Worm (Caenorhabditis elegans) whole organism, L1 larva: ENCODE results near the gene F13B6.1.
A peak's percentile ranks its signal among the peaks of the same experiment; 100 is the strongest.

ENCODE experiments used
- C16A3.4 ChIP-seq: fragments of 150-350 bp; optimal IDR thresholded peaks from 2 replicates; lab custom pipeline; 2014; ENCODE audit warnings: missing biosample characterization, missing genetic modification characterization
- aha-1 ChIP-seq: fragments of 150-350 bp; optimal IDR thresholded peaks from 2 replicates; lab custom pipeline; 2014; ENCODE audit warnings: missing biosample characterization, missing genetic modification characterization
- alr-1 ChIP-seq: fragments of 200-800 bp; sonication (Bioruptor generic); optimal IDR thresholded peaks from 2 replicates; lab custom pipeline; 2018; ENCODE audit warnings: borderline replicate concordance, mild to moderate bottlenecking, missing genetic modification characterization, missing compliant biosample characterization
- aly-2 ChIP-seq: fragments of 150-350 bp; optimal IDR thresholded peaks from 2 replicates; lab custom pipeline; 2014; ENCODE audit warnings: missing biosample characterization, missing genetic modification characterization
- ceh-82 ChIP-seq, 3 experiments: fragments of 150-350 bp in 1 of 3; sonication (generic microtip) in 2 of 3; optimal IDR thresholded peaks; 2 replicates each; lab custom pipeline; 2014 to 2017; ENCODE audit warnings: missing biosample characterization in 3 of 3, missing genetic modification characterization in 3 of 3
- ces-1 ChIP-seq: fragments of 150-350 bp; optimal IDR thresholded peaks from 2 replicates; lab custom pipeline; 2014; ENCODE audit warnings: missing biosample characterization, missing genetic modification reagents, missing genetic modification characterization
- dpl-1 ChIP-seq, 3 experiments: fragments of 150-350 bp in 2 of 3; sonication (generic microtip) in 1 of 3; optimal IDR thresholded peaks; 2 replicates each; lab custom pipeline; 2014 to 2017; ENCODE audit warnings: missing biosample characterization in 3 of 3, missing genetic modification characterization in 3 of 3, missing genetic modification reagents in 3 of 3
- dsc-1 ChIP-seq: sonication (generic microtip); optimal IDR thresholded peaks from 2 replicates; lab custom pipeline; 2016; ENCODE audit warnings: mild to moderate bottlenecking, missing genetic modification characterization, missing compliant biosample characterization
- efl-1 ChIP-seq, 4 experiments: fragments of 150-350 bp; optimal IDR thresholded peaks in 3 of 4; peaks in 1 of 4; 1 replicate in 1 of 4; 2 replicates in 3 of 4; lab custom pipeline; 2014; ENCODE audit warnings: missing biosample characterization in 2 of 4, missing genetic modification characterization in 2 of 4, missing genetic modification reagents in 2 of 4
- efl-3 ChIP-seq: fragments of 200-800 bp; sonication (Bioruptor generic); optimal IDR thresholded peaks from 2 replicates; lab custom pipeline; 2018; ENCODE audit warnings: mild to moderate bottlenecking, missing genetic modification characterization, missing compliant biosample characterization
- egl-13 ChIP-seq: sonication (generic microtip); optimal IDR thresholded peaks from 2 replicates; lab custom pipeline; 2016; ENCODE audit warnings: missing genotype, missing genetic modification reagents, missing genetic modification characterization, missing compliant biosample characterization
- egl-27 ChIP-seq, 2 experiments: fragments of 150-350 bp in 1 of 2; sonication (generic microtip); optimal IDR thresholded peaks; 3 replicates each; lab custom pipeline; 2017 to 2018; ENCODE audit warnings: missing biosample characterization in 2 of 2, missing genetic modification characterization in 2 of 2, missing genetic modification reagents in 2 of 2
- elt-3 ChIP-seq, 6 experiments: fragments of 150-350 bp in 1 of 6; sonication (generic microtip); optimal IDR thresholded peaks; 2 replicates each; lab custom pipeline; 2017 to 2018; ENCODE audit warnings: missing biosample characterization in 6 of 6, missing genetic modification characterization in 6 of 6, inconsistent platforms in 1 of 6
- ets-5 ChIP-seq: fragments of 200-800 bp; sonication (Bioruptor generic); IDR thresholded peaks from 2 replicates; pipeline ENCODE4 v1.3.6; 2022; ENCODE audit warnings: missing genetic modification characterization, missing compliant biosample characterization
- fkh-10 ChIP-seq: sonication (generic microtip); optimal IDR thresholded peaks from 2 replicates; lab custom pipeline; 2017; ENCODE audit warnings: missing biosample characterization, missing genetic modification reagents, missing genetic modification characterization
- fkh-4 ChIP-seq: sonication (generic microtip); optimal IDR thresholded peaks from 2 replicates; lab custom pipeline; 2016; ENCODE audit warnings: missing compliant biosample characterization, missing genetic modification characterization, borderline replicate concordance
- grh-1 ChIP-seq: fragments of 200-800 bp; sonication (Bioruptor generic); IDR thresholded peaks from 2 replicates; pipeline ENCODE4 v1.3.6; 2022; ENCODE audit warnings: missing genetic modification reagents, missing genetic modification characterization, missing compliant biosample characterization
- hlh-17 ChIP-seq: fragments of 200-800 bp; sonication (Bioruptor generic); optimal IDR thresholded peaks from 2 replicates; lab custom pipeline; 2018; ENCODE audit warnings: missing genetic modification characterization, mild to moderate bottlenecking, missing compliant biosample characterization, moderate library complexity, borderline replicate concordance
- hlh-4 ChIP-seq: sonication (generic microtip); optimal IDR thresholded peaks from 2 replicates; lab custom pipeline; 2016; ENCODE audit warnings: mild to moderate bottlenecking, missing genetic modification characterization, missing compliant biosample characterization
- irx-1 ChIP-seq: sonication (generic microtip); optimal IDR thresholded peaks from 2 replicates; lab custom pipeline; 2016; ENCODE audit warnings: missing genetic modification characterization, missing compliant biosample characterization
- isw-1 ChIP-seq: fragments of 200-800 bp; sonication (Bioruptor generic); IDR thresholded peaks from 2 replicates; pipeline ENCODE4 v1.3.6; 2022; ENCODE audit warnings: missing genetic modification characterization, missing compliant biosample characterization
- lin-13 ChIP-seq: fragments of 150-350 bp; optimal IDR thresholded peaks from 2 replicates; lab custom pipeline; 2014; ENCODE audit warnings: missing biosample characterization, missing genetic modification reagents, missing genetic modification characterization
- lin-14 ChIP-seq: fragments of 200-800 bp; sonication (Bioruptor generic); optimal IDR thresholded peaks from 2 replicates; lab custom pipeline; 2018; ENCODE audit warnings: mild to moderate bottlenecking, missing genetic modification characterization, moderate library complexity, missing compliant biosample characterization
- lin-15B ChIP-seq: fragments of 150-350 bp; sonication (generic microtip); optimal IDR thresholded peaks from 3 replicates; lab custom pipeline; 2014; ENCODE audit warnings: missing biosample characterization, missing genetic modification characterization
- lin-35 ChIP-seq, 2 experiments: fragments of 150-350 bp; optimal IDR thresholded peaks; 2 replicates each; lab custom pipeline; 2014; ENCODE audit warnings: missing biosample characterization in 2 of 2, missing genetic modification characterization in 2 of 2, missing genetic modification reagents in 2 of 2
- lin-39 ChIP-seq: fragments of 150-350 bp; optimal IDR thresholded peaks from 2 replicates; lab custom pipeline; 2014; ENCODE audit warnings: missing biosample characterization, missing genetic modification reagents, missing genetic modification characterization
- mef-2 ChIP-seq: fragments of 150-350 bp; optimal IDR thresholded peaks from 2 replicates; lab custom pipeline; 2014; ENCODE audit warnings: missing biosample characterization, missing genetic modification characterization
- mep-1 ChIP-seq: fragments of 150-350 bp; optimal IDR thresholded peaks from 2 replicates; lab custom pipeline; 2014; ENCODE audit warnings: missing biosample characterization, missing genetic modification characterization
- nhr-12 ChIP-seq: sonication (generic microtip); optimal IDR thresholded peaks from 2 replicates; lab custom pipeline; 2017; ENCODE audit warnings: missing biosample characterization, missing genetic modification characterization
- nhr-237 ChIP-seq: fragments of 150-350 bp; optimal IDR thresholded peaks from 2 replicates; lab custom pipeline; 2014; ENCODE audit warnings: missing biosample characterization, missing genetic modification characterization
- nhr-47 ChIP-seq: sonication (generic microtip); optimal IDR thresholded peaks from 2 replicates; lab custom pipeline; 2016; ENCODE audit warnings: mild to moderate bottlenecking, missing genetic modification characterization, moderate library complexity, missing compliant biosample characterization
- nhr-71 ChIP-seq: sonication (generic microtip); optimal IDR thresholded peaks from 2 replicates; lab custom pipeline; 2016; ENCODE audit warnings: mild to moderate bottlenecking, missing genetic modification characterization, moderate library complexity, missing compliant biosample characterization
- nhr-76 ChIP-seq: sonication (generic microtip); optimal IDR thresholded peaks from 2 replicates; lab custom pipeline; 2017; ENCODE audit warnings: missing biosample characterization, missing genetic modification characterization
- nhr-85 ChIP-seq: sonication (generic microtip); peaks from one replicate; lab custom pipeline; 2016; ENCODE audit warnings: missing genetic modification characterization, inconsistent platforms, missing compliant biosample characterization
- nhr-90 ChIP-seq: sonication (generic microtip); optimal IDR thresholded peaks from 2 replicates; lab custom pipeline; 2016; ENCODE audit warnings: mild to moderate bottlenecking, missing genetic modification characterization, missing compliant biosample characterization; ENCODE audit not compliant: poor library complexity
- pax-3 ChIP-seq: fragments of 200-800 bp; sonication (Bioruptor generic); optimal IDR thresholded peaks from 2 replicates; lab custom pipeline; 2018; ENCODE audit warnings: mild to moderate bottlenecking, missing genetic modification characterization, moderate library complexity, missing compliant biosample characterization
- pqm-1 ChIP-seq: sonication (generic microtip); optimal IDR thresholded peaks from 3 replicates; lab custom pipeline; 2017; ENCODE audit warnings: missing biosample characterization, missing genetic modification characterization
- skn-1 ChIP-seq: fragments of 150-350 bp; optimal IDR thresholded peaks from 2 replicates; lab custom pipeline; 2014; ENCODE audit warnings: missing biosample characterization, missing genetic modification characterization
- snu-23 ChIP-seq: sonication (generic microtip); optimal IDR thresholded peaks from 2 replicates; lab custom pipeline; 2016; ENCODE audit warnings: missing genetic modification characterization, missing compliant biosample characterization
- sox-4 ChIP-seq: sonication (generic microtip); optimal IDR thresholded peaks from 2 replicates; lab custom pipeline; 2016; ENCODE audit warnings: missing genetic modification characterization, missing compliant biosample characterization
- sptf-1 ChIP-seq: fragments of 150-350 bp; optimal IDR thresholded peaks from 2 replicates; lab custom pipeline; 2014; ENCODE audit warnings: missing biosample characterization, missing genetic modification characterization
- sup-37 ChIP-seq: fragments of 200-800 bp; sonication (Bioruptor generic); optimal IDR thresholded peaks from 2 replicates; lab custom pipeline; 2018; ENCODE audit warnings: mild to moderate bottlenecking, missing genetic modification characterization, missing compliant biosample characterization
- tbx-2 ChIP-seq: sonication (generic microtip); optimal IDR thresholded peaks from 2 replicates; lab custom pipeline; 2016; ENCODE audit warnings: missing genetic modification characterization, missing compliant biosample characterization
- unc-130 ChIP-seq: fragments of 150-350 bp; optimal IDR thresholded peaks from 2 replicates; lab custom pipeline; 2017; ENCODE audit warnings: missing biosample characterization, missing genetic modification characterization, inconsistent platforms
- unc-30 ChIP-seq: sonication (generic microtip); optimal IDR thresholded peaks from 2 replicates; lab custom pipeline; 2017; ENCODE audit warnings: missing biosample characterization, missing genetic modification characterization
- unc-98 ChIP-seq: fragments of 200-800 bp; sonication (Bioruptor generic); IDR thresholded peaks from 2 replicates; pipeline ENCODE4 v1.3.6; 2022; ENCODE audit warnings: missing genetic modification characterization, missing compliant biosample characterization
- vab-15 ChIP-seq: sonication (generic microtip); optimal IDR thresholded peaks from 2 replicates; lab custom pipeline; 2017; ENCODE audit warnings: missing genotype, mild to moderate bottlenecking, missing genetic modification characterization, missing compliant biosample characterization
- zag-1 ChIP-seq: fragments of 150-350 bp; optimal IDR thresholded peaks from 2 replicates; lab custom pipeline; 2014; ENCODE audit warnings: missing biosample characterization, missing genetic modification characterization
- zip-4 ChIP-seq: fragments of 200-800 bp; sonication (Bioruptor generic); optimal IDR thresholded peaks from 2 replicates; lab custom pipeline; 2018; ENCODE audit warnings: mild to moderate bottlenecking, missing genetic modification characterization, moderate library complexity, missing compliant biosample characterization
- ztf-11 ChIP-seq, 2 experiments: sonication (generic microtip); optimal IDR thresholded peaks; 2 replicates each; lab custom pipeline; 2016 to 2017; ENCODE audit warnings: missing genetic modification characterization in 2 of 2, missing biosample characterization in 1 of 2, missing compliant biosample characterization in 1 of 2

The F13B6.1 gene

DNA sequence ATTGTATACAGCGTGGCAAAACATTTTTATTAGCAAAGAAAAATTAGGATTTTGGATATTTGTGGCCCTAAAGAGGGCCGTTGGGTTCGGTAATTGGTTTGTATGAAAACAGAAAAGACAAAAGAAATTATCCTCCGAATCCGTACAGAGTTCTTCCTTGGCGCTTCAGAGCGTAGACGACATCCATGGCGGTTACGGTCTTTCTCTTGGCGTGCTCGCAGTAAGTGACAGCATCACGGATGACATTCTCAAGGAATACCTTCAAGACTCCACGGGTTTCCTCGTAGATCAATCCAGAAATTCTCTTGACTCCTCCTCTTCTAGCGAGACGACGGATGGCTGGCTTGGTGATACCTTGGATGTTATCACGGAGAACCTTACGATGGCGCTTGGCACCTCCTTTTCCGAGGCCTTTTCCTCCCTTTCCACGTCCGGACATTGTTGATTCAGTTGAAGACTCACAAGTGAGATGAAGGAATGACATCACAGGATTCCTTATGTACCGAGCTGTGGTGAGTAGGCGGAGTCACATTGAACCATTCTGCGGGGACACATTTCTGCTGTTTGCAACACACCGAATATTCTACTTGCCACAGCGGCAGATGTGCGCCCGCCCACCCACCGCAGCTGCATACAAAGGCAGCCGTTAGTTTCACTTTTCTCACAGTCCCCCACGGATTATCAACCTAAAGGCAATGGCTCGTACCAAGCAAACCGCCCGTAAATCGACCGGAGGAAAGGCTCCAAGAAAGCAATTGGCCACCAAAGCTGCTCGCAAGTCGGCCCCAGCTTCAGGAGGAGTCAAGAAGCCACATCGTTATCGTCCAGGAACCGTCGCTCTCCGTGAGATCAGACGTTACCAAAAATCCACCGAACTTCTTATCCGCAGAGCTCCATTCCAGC is 31.5 kb downstream of the F13B6.1 start, which contains the start of the genes his-60 and his-59:
TSS of gene his-60 (minus strand) at position 439 of the 903 bp plus-strand sequence.
TSS of gene his-59 (plus strand) at position 696 of the 903 bp plus-strand sequence.
- TF ChIP-seq fkh-4 (tag; lab: Kevin White, UChicago) (no peak), sup-37 (GFP tag; lab: Kevin White, UChicago) (no peak), fkh-10 (GFP tag; lab: Kevin White, UChicago) (no peak), efl-3 (GFP tag; lab: Kevin White, UChicago) (peak; percentile 70), sptf-1 (tag; lab: Kevin White, UChicago) (no peak), ces-1 (GFP tag; lab: Kevin White, UChicago) (no peak), isw-1 (GFP tag; lab: Robert Waterston, UW) (peak; percentile 7; the same call in 1 of the 2 replicates), pqm-1 (no peak), zag-1 (tag; lab: Kevin White, UChicago) (no peak), tbx-2 (peak; percentile 47), mep-1 (peak; percentile 58), dpl-1 (GFP tag; optimal IDR thresholded peaks at IDR 0.05; lab: Kevin White, UChicago) (no peak), nhr-12 (tag; lab: Kevin White, UChicago) (no peak), lin-14 (peak; percentile 67), ets-5 (GFP tag; lab: Robert Waterston, UW) (no peak), nhr-237 (tag; lab: Kevin White, UChicago) (no peak), sox-4 (tag; lab: Kevin White, UChicago) (no peak), nhr-90 (tag; lab: Kevin White, UChicago) (peak; percentile 63), efl-1 (optimal IDR thresholded peaks at IDR 0.05; lab: Kevin White, UChicago) (peak; percentile 8 to 28), efl-1 (GFP tag; optimal IDR thresholded peaks at IDR 0.05 in 1 of 2; lab: Kevin White, UChicago) (no peak), grh-1 (GFP tag; lab: Robert Waterston, UW) (peak; percentile 47; the same call in 1 of the 2 replicates), aly-2 (tag; lab: Kevin White, UChicago) (no peak), nhr-76 (tag; lab: Kevin White, UChicago) (no peak), unc-30 (tag; lab: Kevin White, UChicago) (no peak), hlh-17 (GFP tag; lab: Kevin White, UChicago) (no peak), elt-3 (tag; optimal IDR thresholded peaks at IDR 0.05; lab: Kevin White, UChicago) (no peak), ceh-82 (tag; optimal IDR thresholded peaks at IDR 0.05; lab: Kevin White, UChicago) (no peak), skn-1 (no peak), egl-13 (tag; lab: Kevin White, UChicago) (no peak), nhr-47 (tag; lab: Kevin White, UChicago) (no peak), vab-15 (tag; lab: Kevin White, UChicago) (no peak), ztf-11 (tag; optimal IDR thresholded peaks at IDR 0.05; lab: Kevin White, UChicago) (peak in 1 of 2 experiments; percentile 93), alr-1 (tag; lab: Kevin White, UChicago) (no peak), irx-1 (no peak), nhr-71 (tag; lab: Kevin White, UChicago) (peak; percentile 57), hlh-4 (tag; lab: Kevin White, UChicago) (no peak), lin-13 (GFP tag; lab: Kevin White, UChicago) (no peak), nhr-85 (tag; lab: Kevin White, UChicago) (peak; percentile 79), unc-98 (no peak), lin-39 (tag; lab: Kevin White, UChicago) (peak; percentile 36), mef-2 (tag; lab: Kevin White, UChicago) (no peak), pax-3 (no peak), lin-35 (GFP tag; optimal IDR thresholded peaks at IDR 0.05; lab: Kevin White, UChicago) (no peak), zip-4 (no peak), dsc-1 (tag; lab: Kevin White, UChicago) (no peak), egl-27 (tag; optimal IDR thresholded peaks at IDR 0.05; lab: Kevin White, UChicago) (no peak), C16A3.4 (tag; lab: Kevin White, UChicago) (peak; percentile 36), unc-130 (no peak), aha-1 (tag; lab: Kevin White, UChicago) (no peak), snu-23 (GFP tag; lab: Kevin White, UChicago) (peak; percentile 55), lin-15B (tag; lab: Kevin White, UChicago) (no peak)
